Worm (Caenorhabditis elegans) whole organism, L1 larva: ENCODE results near the gene dsl-5.

Experiments used
- blmp-1 ChIP-seq: fragments of 150-350 bp; optimal IDR thresholded peaks from 2 replicates; lab custom pipeline; 2014; ENCODE audit warnings: missing biosample characterization, missing genetic modification characterization
- jun-1 ChIP-seq: fragments of 150-350 bp; optimal IDR thresholded peaks from 2 replicates; lab custom pipeline; 2014; ENCODE audit warnings: missing biosample characterization, missing genetic modification reagents, missing genetic modification characterization
- pqm-1 ChIP-seq: sonication (generic microtip); optimal IDR thresholded peaks from 3 replicates; lab custom pipeline; 2017; ENCODE audit warnings: missing biosample characterization, missing genetic modification characterization

ce11 chrIV:11659794-11660312 is 39.0 kb upstream of the dsl-5 start, which contains the start of gene ZK792.1:
- no peak for TF ChIP-seq jun-1
- TF ChIP-seq blmp-1 (tag; lab: Kevin White, UChicago): no peak
- TF ChIP-seq pqm-1 (tag; lab: Kevin White, UChicago): no peak
